Worm (Caenorhabditis elegans): Measurements from ENCODE around the gene iglr-1.

ce11 chrX:15008697-15009096 is 17.5 kb upstream of the iglr-1 start:
- TF ChIP-seq nhr-25 (tag; optimal IDR thresholded peaks at IDR 0.05) (no peak), lin-13 (GFP tag; optimal IDR thresholded peaks at IDR 0.05) (no peak), zag-1 (tag; optimal IDR thresholded peaks at IDR 0.05) (no peak)

Measured in whole organism, L2 larva.